Fruit fly (Drosophila melanogaster): ENCODE measurements around the gene frma.

Gene frma

dm6 chrX:5495901-5496300 lies at the start of gene frma:
frma (minus strand) TSS chrX:5496052.
- TF ChIP-seq noc (tag; optimal IDR thresholded peaks at IDR 0.05): no peak

DNA sequence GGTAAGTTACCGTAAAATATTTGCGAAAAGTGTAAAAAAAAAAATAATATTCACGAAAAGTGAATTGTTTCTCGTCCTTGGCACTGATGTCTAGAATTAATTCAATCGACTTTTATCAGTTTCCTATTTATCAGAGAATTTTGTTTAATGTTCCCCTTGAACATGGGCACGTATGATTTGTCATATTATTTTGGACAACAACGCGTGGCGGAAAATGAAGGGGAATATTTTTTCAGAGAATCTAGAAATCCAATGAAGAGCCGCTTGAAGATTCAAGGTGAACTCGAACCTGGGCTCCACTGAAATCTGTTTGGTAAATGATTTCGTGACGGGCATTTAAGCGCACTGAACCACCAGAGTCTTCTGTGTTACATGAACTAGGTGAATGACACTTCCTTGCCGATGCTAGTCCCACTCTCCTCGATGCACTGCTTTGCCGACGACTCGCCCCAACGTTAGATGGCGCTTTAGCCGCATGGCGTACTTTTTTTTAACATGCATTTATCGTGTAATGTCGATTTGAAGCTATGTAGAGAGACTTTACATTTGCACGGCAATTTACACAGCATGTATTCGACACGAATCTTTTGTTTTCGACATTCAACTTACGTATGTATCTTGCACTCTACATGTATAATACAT lies 28.5 kb upstream of the frma start:
- no peak for TF ChIP-seq noc (tag; optimal IDR thresholded peaks at IDR 0.05)

dm6 chrX:5518196-5518595 lies 22.3 kb upstream of the frma start:
- TF ChIP-seq noc (tag; optimal IDR thresholded peaks at IDR 0.05): no peak

DNA sequence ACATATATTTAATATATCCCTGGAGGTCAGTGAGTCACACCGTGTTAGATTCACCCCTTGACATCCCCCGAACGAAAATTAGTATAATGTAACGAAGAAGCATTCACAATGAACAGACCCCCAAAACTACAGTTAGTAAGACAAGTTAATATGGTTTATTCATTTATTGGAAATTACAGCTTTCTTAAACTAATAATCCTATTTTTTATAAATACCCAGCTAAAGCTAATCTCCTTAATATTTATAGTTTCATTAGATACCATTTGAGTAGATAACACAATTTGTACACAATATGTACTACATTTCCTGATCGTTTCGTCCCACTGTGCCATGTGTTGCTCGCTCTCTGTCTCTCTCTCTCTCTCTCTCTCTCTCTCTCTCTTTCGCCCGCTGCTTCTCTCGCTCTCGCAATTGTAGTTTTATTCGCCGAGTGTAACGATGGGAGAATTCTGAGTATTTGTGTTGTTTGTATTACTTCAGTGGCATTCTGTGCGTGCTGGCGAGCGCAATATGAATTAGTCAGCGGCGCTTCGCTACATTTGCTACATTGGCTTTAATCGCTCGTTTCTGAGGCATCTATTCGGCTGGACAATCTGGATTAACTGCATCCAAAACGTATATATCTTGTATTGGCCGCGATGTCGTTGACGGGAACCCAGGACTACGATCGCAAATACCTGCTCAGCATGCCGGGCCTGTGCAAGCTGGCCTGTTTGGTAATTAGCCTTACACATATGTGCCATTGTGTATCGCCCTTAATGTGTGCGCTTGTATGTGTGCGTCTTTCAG lies 21.1 kb upstream of the frma start:
- no peak for TF ChIP-seq noc (tag; optimal IDR thresholded peaks at IDR 0.05)

- no peak for TF ChIP-seq noc (tag; optimal IDR thresholded peaks at IDR 0.05)
Observed at dm6 chrX:5515903-5516658, 20.2 kb upstream of the frma start, which contains the start of gene CG12730. CG12730 (plus strand) TSS chrX:5516608.

- no peak for TF ChIP-seq noc (tag; optimal IDR thresholded peaks at IDR 0.05)
Observed at dm6 chrX:5515151-5515550, 19.3 kb upstream of the frma start.

DNA sequence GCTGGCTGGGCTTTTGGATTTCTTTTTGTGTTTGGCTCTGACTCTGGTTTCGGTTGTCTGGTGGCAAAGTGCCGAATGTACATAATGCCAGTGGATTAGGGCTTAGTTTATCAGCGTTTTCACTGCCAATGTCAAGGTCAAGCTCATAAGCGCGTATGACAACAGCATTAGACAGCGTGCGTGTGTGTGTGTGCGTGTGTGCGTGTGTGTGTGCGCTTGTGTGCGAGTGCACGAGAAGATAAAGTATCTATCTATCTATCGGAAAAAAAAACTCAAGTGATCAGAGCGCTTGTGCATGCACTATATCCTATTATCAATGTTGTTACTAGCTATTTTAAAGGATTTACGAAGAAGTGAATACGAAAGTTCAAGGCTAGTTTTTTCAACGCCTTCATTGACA lies 15.3 kb upstream of the frma start:
- no peak for TF ChIP-seq noc (tag; optimal IDR thresholded peaks at IDR 0.05)

- no peak for TF ChIP-seq noc (tag; optimal IDR thresholded peaks at IDR 0.05)
Observed at dm6 chrX:5503916-5504315, 8.1 kb upstream of the frma start.

dm6 chrX:5501129-5501528 lies 5.3 kb upstream of the frma start, which contains the start of the genes CG32762 and CG4151:
CG32762 (minus strand) TSS chrX:5501229.
CG4151 (plus strand) TSS chrX:5501476.
- TF ChIP-seq noc (tag; optimal IDR thresholded peaks at IDR 0.05): no peak

DNA sequence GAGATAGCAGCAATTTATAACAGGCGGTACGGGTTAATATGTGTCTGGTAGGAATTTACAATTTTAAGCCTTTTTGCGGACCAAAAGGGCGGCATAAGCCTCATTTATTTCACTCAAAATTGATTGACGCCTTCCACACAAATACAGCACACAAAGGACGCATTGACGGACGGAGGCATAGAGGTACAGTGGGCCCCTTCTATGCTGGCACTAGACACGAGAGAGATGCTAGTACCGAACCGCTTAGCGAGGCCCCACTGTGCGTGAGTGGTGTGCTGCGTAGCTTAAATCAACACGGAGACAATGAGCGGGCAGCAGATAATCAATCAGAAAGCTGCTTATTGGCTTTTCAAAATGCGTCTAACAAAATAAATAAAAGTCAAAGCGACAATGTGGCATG lies 875 bp upstream of the frma start:
- no peak for TF ChIP-seq noc (tag; optimal IDR thresholded peaks at IDR 0.05)

DNA sequence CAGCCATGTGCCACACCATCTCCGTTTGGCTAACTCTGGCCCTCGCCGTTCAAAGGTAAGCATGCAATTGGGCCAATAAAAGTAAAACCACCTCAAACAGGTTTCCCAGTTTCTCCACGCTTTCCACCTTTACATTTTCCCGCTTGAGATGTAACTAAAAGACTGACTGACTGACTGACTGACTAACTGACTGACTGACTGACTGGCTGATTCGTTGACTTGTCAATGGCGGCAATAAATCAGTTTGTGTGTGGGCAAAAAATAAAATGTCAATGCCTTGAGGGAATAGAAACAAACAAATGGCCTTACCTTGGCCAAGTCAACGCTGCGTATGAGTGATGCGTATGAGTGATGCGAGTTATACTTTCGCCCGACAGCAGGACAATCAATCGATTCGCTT lies 8.5 kb downstream of the frma start:
- TF ChIP-seq noc (tag; optimal IDR thresholded peaks at IDR 0.05): no peak

dm6 chrX:5485903-5486302 lies 9.9 kb downstream of the frma start:
- no peak for TF ChIP-seq noc (tag; optimal IDR thresholded peaks at IDR 0.05)

- no peak for TF ChIP-seq noc (tag; optimal IDR thresholded peaks at IDR 0.05)
Observed at dm6 chrX:5446404-5446803, 49.4 kb downstream of the frma start, which contains the start of gene SPR. SPR (plus strand) TSS chrX:5446656.
